Worm (Caenorhabditis elegans): Measurements from ENCODE around the gene lim-6.

- TF ChIP-seq ztf-29 (GFP tag; IDR thresholded peaks at IDR 0.05) = no peak
- TF ChIP-seq flt-1 (GFP tag; IDR thresholded peaks at IDR 0.05) = no peak
- TF ChIP-seq klf-2 (GFP tag; conservative IDR thresholded peaks at IDR 0.05) = no peak
- TF ChIP-seq T22C8.4 (GFP tag; IDR thresholded peaks at IDR 0.05) = no peak
- no peak for TF ChIP-seq tab-1 (GFP tag; IDR thresholded peaks at IDR 0.05)
- no peak for TF ChIP-seq ztf-23 (GFP tag; IDR thresholded peaks at IDR 0.05)
- TF ChIP-seq med-1 (GFP tag; optimal IDR thresholded peaks at IDR 0.05; ENCODE audit: insufficient read depth) = no peak
These were observed 53.2 kb downstream of the lim-6 start, which contains the start of gene lmp-2 for ce11 chrX:1125426-1125825.
